Worm (Caenorhabditis elegans): ENCODE data around the gene F32E10.9.

DNA sequence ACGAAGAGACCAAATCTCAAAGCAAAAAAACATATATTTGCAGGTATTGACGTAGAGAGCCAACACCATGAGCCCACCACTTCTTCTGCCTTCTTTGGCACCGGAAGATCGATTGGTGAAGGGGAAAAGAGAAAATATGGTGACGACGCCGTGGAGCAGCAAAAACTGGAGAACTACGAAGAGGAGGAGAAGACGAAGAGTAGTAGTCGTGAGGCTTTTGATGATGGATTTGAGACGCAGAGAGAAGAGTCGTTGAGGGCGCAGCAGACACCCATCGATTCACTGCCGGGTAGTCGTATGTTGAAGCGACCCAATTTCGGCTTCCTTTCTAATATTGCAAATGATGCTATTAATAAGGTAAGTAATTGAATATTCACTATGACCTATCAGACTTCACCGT lies 47.6 kb upstream of the F32E10.9 start:
- TF ChIP-seq tab-1 (GFP tag; IDR thresholded peaks at IDR 0.05) (no peak), flt-1 (GFP tag; IDR thresholded peaks at IDR 0.05) (no peak), T22C8.4 (GFP tag; IDR thresholded peaks at IDR 0.05) (no peak), ztf-29 (GFP tag; IDR thresholded peaks at IDR 0.05) (no peak), ref-1 (GFP tag; conservative IDR thresholded peaks at IDR 0.05) (no peak)
